Worm (Caenorhabditis elegans): Measurements from ENCODE around the gene M03A1.3.

- TF ChIP-seq dao-5 (tag; optimal IDR thresholded peaks at IDR 0.05) (no peak), him-1 (tag; optimal IDR thresholded peaks at IDR 0.05) (no peak)
Measured at ce11 chrII:4525185-4525584, 32.4 kb upstream of the M03A1.3 start.
